Worm (Caenorhabditis elegans): ENCODE data around the gene Y22D7AL.6.

The Y22D7AL.6 gene

ce11 chrIII:1603776-1604175 is 950 bp upstream of the Y22D7AL.6 start (continued):
- no peak for TF ChIP-seq ceh-44 (GFP tag; IDR thresholded peaks at IDR 0.05)

- TF ChIP-seq ceh-28 (tag; optimal IDR thresholded peaks at IDR 0.05) (peak; percentile 85), nhr-48 (tag; optimal IDR thresholded peaks at IDR 0.05) (no peak), mxl-2 (GFP tag; conservative IDR thresholded peaks at IDR 0.05) (no peak)
Observed at ce11 chrIII:1607659-1608058, 2.9 kb downstream of the Y22D7AL.6 start.

- peak; percentile 54 for TF ChIP-seq ceh-28 (tag; optimal IDR thresholded peaks at IDR 0.05)
- TF ChIP-seq egl-27 (tag; optimal IDR thresholded peaks at IDR 0.05), result no peak
- no peak for TF ChIP-seq unc-130 (GFP tag; optimal IDR thresholded peaks at IDR 0.05)
Observed at ce11 chrIII:1610938-1611337, 6.2 kb downstream of the Y22D7AL.6 start.

- no peak for TF ChIP-seq gei-8 (GFP tag; optimal IDR thresholded peaks at IDR 0.05)
- no peak for TF ChIP-seq tra-1 (GFP tag; IDR thresholded peaks at IDR 0.05)
- peak in 1 of 2 experiments; percentile 10 for TF ChIP-seq unc-62 (GFP tag; optimal IDR thresholded peaks at IDR 0.05 in 1 of 2)
- no peak for TF ChIP-seq unc-62 (tag; optimal IDR thresholded peaks at IDR 0.05)
- no peak for TF ChIP-seq nhr-77 (tag; optimal IDR thresholded peaks at IDR 0.05)
- no peak for TF ChIP-seq mep-1 (tag; optimal IDR thresholded peaks at IDR 0.05)
- TF ChIP-seq lim-7 (GFP tag; IDR thresholded peaks at IDR 0.05), result no peak
- no peak for TF ChIP-seq dpl-1 (GFP tag; optimal IDR thresholded peaks at IDR 0.05)
- no peak for TF ChIP-seq unc-39 (tag; optimal IDR thresholded peaks at IDR 0.05)
- no peak for TF ChIP-seq duxl-1 (tag; optimal IDR thresholded peaks at IDR 0.05; ENCODE audit: poor library complexity)
- no peak for TF ChIP-seq spr-3 (GFP tag; optimal IDR thresholded peaks at IDR 0.05)
- no peak for TF ChIP-seq lin-39 (tag; optimal IDR thresholded peaks at IDR 0.05)
- TF ChIP-seq T26A8.4 (GFP tag; IDR thresholded peaks at IDR 0.05), result no peak
- TF ChIP-seq set-16 (GFP tag; IDR thresholded peaks at IDR 0.05), result peak; percentile 76
- no peak for TF ChIP-seq dve-1 (tag; optimal IDR thresholded peaks at IDR 0.05; ENCODE audit: insufficient read depth)
- no peak for TF ChIP-seq unc-130 (GFP tag; optimal IDR thresholded peaks at IDR 0.05)
- no peak for TF ChIP-seq rbr-2 (tag; optimal IDR thresholded peaks at IDR 0.05)
- TF ChIP-seq ceh-28 (tag; optimal IDR thresholded peaks at IDR 0.05), result peak; percentile 98
- no peak for TF ChIP-seq D1046.2 (GFP tag; IDR thresholded peaks at IDR 0.05)
- TF ChIP-seq Y75B8A.6 (GFP tag; IDR thresholded peaks at IDR 0.05), result no peak
- TF ChIP-seq pqm-1 (tag; optimal IDR thresholded peaks at IDR 0.05), result no peak
- no peak for TF ChIP-seq dmd-8 (GFP tag; IDR thresholded peaks at IDR 0.05)
- no peak for TF ChIP-seq ces-1 (GFP tag; optimal IDR thresholded peaks at IDR 0.05)
- no peak for TF ChIP-seq nhr-11 (tag; optimal IDR thresholded peaks at IDR 0.05)
- no peak for TF ChIP-seq egl-43 (GFP tag; IDR thresholded peaks at IDR 0.05)
- TF ChIP-seq nhr-237 (tag; optimal IDR thresholded peaks at IDR 0.05), result no peak
- no peak for TF ChIP-seq lin-15B (tag; optimal IDR thresholded peaks at IDR 0.05)
- no peak for TF ChIP-seq aha-1 (tag)
Observed at ce11 chrIII:1612974-1613568, 8.3 kb downstream of the Y22D7AL.6 start.

ce11 chrIII:1613933-1614332 is 9.2 kb downstream of the Y22D7AL.6 start, which contains the start of gene Y22D7AL.9:
Y22D7AL.9 (minus strand) TSS chrIII:1614033.
- TF ChIP-seq mep-1 (tag; optimal IDR thresholded peaks at IDR 0.05), result no peak
- TF ChIP-seq lin-39 (tag; optimal IDR thresholded peaks at IDR 0.05), result no peak
- TF ChIP-seq dmd-6 (GFP tag; IDR thresholded peaks at IDR 0.05), result no peak
- no peak for TF ChIP-seq madf-9 (GFP tag; conservative IDR thresholded peaks at IDR 0.05)
- no peak for TF ChIP-seq F49E8.2 (tag; optimal IDR thresholded peaks at IDR 0.05; ENCODE audit: borderline replicate concordance)
- no peak for TF ChIP-seq daf-19 (GFP tag; conservative IDR thresholded peaks at IDR 0.05)
- no peak for TF ChIP-seq dmd-9 (GFP tag; IDR thresholded peaks at IDR 0.05)
- no peak for TF ChIP-seq nhr-102 (tag; optimal IDR thresholded peaks at IDR 0.05)
